Worm (Caenorhabditis elegans): ENCODE measurements around the gene Y17G9B.5.
"Not testable (repeated sequence)": the region's sequence is repeated elsewhere in the genome, so short reads cannot be mapped to it uniquely, and the experiment has no call there.

Gene Y17G9B.5

ce11 chrIV:4725478-4725920 lies 24.5 kb upstream of the Y17G9B.5 start (continued):
- TF ChIP-seq snpc-4 (GFP tag; optimal IDR thresholded peaks at IDR 0.05) = not testable (repeated sequence)
- peak in 2 of 4 experiments; percentile 74 to 78 for TF ChIP-seq snpc-4 (tag; optimal IDR thresholded peaks at IDR 0.05)
- peak; percentile 100 for TF ChIP-seq bed-2 (GFP tag; IDR thresholded peaks at IDR 0.05)
- TF ChIP-seq ztf-18 (tag; optimal IDR thresholded peaks at IDR 0.05) = peak; percentile 83
- peak; percentile 98 for TF ChIP-seq ztf-25 (GFP tag; IDR thresholded peaks at IDR 0.05)
- peak; percentile 89 for TF ChIP-seq madf-8 (GFP tag; conservative IDR thresholded peaks at IDR 0.05)
- TF ChIP-seq nfyb-1 (GFP tag; IDR thresholded peaks at IDR 0.05) = peak; percentile 99
- peak; percentile 52 for TF ChIP-seq athp-1 (tag; optimal IDR thresholded peaks at IDR 0.05)
- TF ChIP-seq gei-17 (GFP tag; optimal IDR thresholded peaks at IDR 0.05) = peak; percentile 73
- TF ChIP-seq aptf-2 (GFP tag; conservative IDR thresholded peaks at IDR 0.05) = peak; percentile 98
- peak; percentile 97 for TF ChIP-seq Y67H2A.10 (GFP tag; conservative IDR thresholded peaks at IDR 0.05)
- peak; percentile 99 for TF ChIP-seq C06A6.2 (GFP tag; conservative IDR thresholded peaks at IDR 0.05)
- peak; percentile 75 for TF ChIP-seq K12H6.12 (tag; optimal IDR thresholded peaks at IDR 0.05)
- peak; percentile 97 for TF ChIP-seq hmg-20 (GFP tag; IDR thresholded peaks at IDR 0.05)
- TF ChIP-seq ztf-6 (GFP tag; IDR thresholded peaks at IDR 0.05) = peak; percentile 99
- peak; percentile 100 for TF ChIP-seq K11D2.4 (GFP tag; IDR thresholded peaks at IDR 0.05)
- TF ChIP-seq egrh-3 (GFP tag; IDR thresholded peaks at IDR 0.05) = peak; percentile 87
- TF ChIP-seq ets-4 (GFP tag; optimal IDR thresholded peaks at IDR 0.05) = peak; percentile 23
- TF ChIP-seq let-607 (tag; optimal IDR thresholded peaks at IDR 0.05) = peak; percentile 24 to 95
- peak; percentile 12 for TF ChIP-seq mel-28 (tag; optimal IDR thresholded peaks at IDR 0.05; ENCODE audit: borderline replicate concordance)
- peak; percentile 33 for TF ChIP-seq ztf-22 (GFP tag; optimal IDR thresholded peaks at IDR 0.05)
- peak; percentile 99 for TF ChIP-seq cebp-2 (GFP tag; IDR thresholded peaks at IDR 0.05)
- peak; percentile 90 for TF ChIP-seq attf-5 (GFP tag; optimal IDR thresholded peaks at IDR 0.05)
- TF ChIP-seq ekl-4 (GFP tag; IDR thresholded peaks at IDR 0.05) = peak; percentile 99
- peak; percentile 94 for TF ChIP-seq ztf-26 (tag; optimal IDR thresholded peaks at IDR 0.05)
- peak; percentile 42 for TF ChIP-seq ceh-27 (GFP tag; optimal IDR thresholded peaks at IDR 0.05)
- peak; percentile 63; the same call in 1 of the 2 replicates for TF ChIP-seq aptf-3 (GFP tag; IDR thresholded peaks at IDR 0.05)
- peak; percentile 67 for TF ChIP-seq chd-7 (tag; optimal IDR thresholded peaks at IDR 0.05)
- TF ChIP-seq attf-3 (GFP tag; conservative IDR thresholded peaks at IDR 0.05) = peak; percentile 91
- TF ChIP-seq lin-54 (GFP tag; optimal IDR thresholded peaks at IDR 0.05) = peak; percentile 79
- TF ChIP-seq nhr-90 (tag; optimal IDR thresholded peaks at IDR 0.05) = peak; percentile 69
- peak; percentile 100 for TF ChIP-seq dox-1 (GFP tag; IDR thresholded peaks at IDR 0.05)
- peak; percentile 91 for TF ChIP-seq D2030.7 (GFP tag; IDR thresholded peaks at IDR 0.05)
- TF ChIP-seq ceh-100 (GFP tag; IDR thresholded peaks at IDR 0.05) = peak; percentile 95
- peak; percentile 99 for TF ChIP-seq ztf-28 (GFP tag; IDR thresholded peaks at IDR 0.05)
- TF ChIP-seq C17E4.6 (GFP tag; IDR thresholded peaks at IDR 0.05) = peak; percentile 99
- peak; percentile 49 for TF ChIP-seq ZK185.1 (tag; optimal IDR thresholded peaks at IDR 0.05; ENCODE audit: poor library complexity, severe bottlenecking)
- peak; percentile 39 for TF ChIP-seq T07F8.4 (tag; optimal IDR thresholded peaks at IDR 0.05)
- peak; percentile 99 for TF ChIP-seq Y56A3A.18 (GFP tag; IDR thresholded peaks at IDR 0.05)
- peak; percentile 89 for TF ChIP-seq madf-6 (GFP tag; IDR thresholded peaks at IDR 0.05)
- peak; percentile 98 for TF ChIP-seq nfya-2 (GFP tag; IDR thresholded peaks at IDR 0.05)
- TF ChIP-seq ceh-58 (GFP tag; IDR thresholded peaks at IDR 0.05) = 0 out of 2 replicates have a peak, but pooled peaks have one; percentile 87
- peak; percentile 92 for TF ChIP-seq B0336.3 (GFP tag; IDR thresholded peaks at IDR 0.05)
- TF ChIP-seq attf-6 (GFP tag; IDR thresholded peaks at IDR 0.05) = peak; percentile 83
- peak; percentile 96 for TF ChIP-seq F39B2.1 (GFP tag; IDR thresholded peaks at IDR 0.05)
- peak; percentile 98 for TF ChIP-seq egl-44 (GFP tag; IDR thresholded peaks at IDR 0.05)
- peak; percentile 95 for TF ChIP-seq Y79H2A.3 (GFP tag; conservative IDR thresholded peaks at IDR 0.05)
- TF ChIP-seq ceh-91 (GFP tag; IDR thresholded peaks at IDR 0.05) = peak; percentile 98
- peak; percentile 95 for TF ChIP-seq hsf-1 (GFP tag; IDR thresholded peaks at IDR 0.05)

All from whole organism, young adult.